Fruit fly (Drosophila melanogaster) whole organism, embryonic: ENCODE measurements around the gene Zn72D.

Experiments used
- Awh ChIP-seq: fragments of 200-800 bp; sonication (Bioruptor generic); IDR thresholded peaks from 2 replicates; pipeline ENCODE4, ENCODE4 v1.3.6; 2022; ENCODE audit warnings: missing biosample characterization, missing genetic modification characterization
- CG10321 ChIP-seq: fragments of 200-800 bp; sonication (Bioruptor generic); IDR thresholded peaks from 2 replicates; pipeline ENCODE4 v1.3.6; 2022; ENCODE audit warnings: missing biosample characterization, missing genetic modification characterization
- CG11696 ChIP-seq: fragments of 200-800 bp; sonication (Bioruptor generic); IDR thresholded peaks from 2 replicates; pipeline ENCODE4 v1.3.6; 2022; ENCODE audit warnings: missing biosample characterization, missing genetic modification characterization
- CG12071 ChIP-seq: fragments of 200-800 bp; sonication (Bioruptor generic); optimal IDR thresholded peaks from 3 replicates; lab custom pipeline; 2018; ENCODE audit warnings: missing biosample characterization, mild to moderate bottlenecking, missing genetic modification characterization
- CG12104 ChIP-seq: fragments of 200-800 bp; sonication (Bioruptor generic); optimal IDR thresholded peaks from 3 replicates; lab custom pipeline; 2016; ENCODE audit warnings: missing biosample characterization, missing genetic modification characterization
- CG1233 ChIP-seq: fragments of 200-800 bp; sonication (Bioruptor generic); optimal IDR thresholded peaks from 4 replicates; lab custom pipeline; 2018; ENCODE audit warnings: missing biosample characterization, mild to moderate bottlenecking, missing genetic modification characterization
- CG12769 ChIP-seq: fragments of 200-800 bp; sonication (Bioruptor generic); optimal IDR thresholded peaks from 2 replicates; lab custom pipeline; 2019; ENCODE audit warnings: missing biosample characterization, mild to moderate bottlenecking, missing genetic modification characterization, moderate library complexity
- CG1602 ChIP-seq: fragments of 200-800 bp; sonication (Bioruptor generic); optimal IDR thresholded peaks from 3 replicates; lab custom pipeline; 2016; ENCODE audit warnings: missing biosample characterization, missing genetic modification characterization
- CG17186 ChIP-seq: fragments of 200-800 bp; sonication (Bioruptor generic); optimal IDR thresholded peaks from 3 replicates; lab custom pipeline; 2017; ENCODE audit warnings: missing biosample characterization, missing genetic modification reagents, missing genetic modification characterization
- CG18011 ChIP-seq: fragments of 200-800 bp; sonication (Bioruptor generic); optimal IDR thresholded peaks from 2 replicates; lab custom pipeline; 2017; ENCODE audit warnings: missing biosample characterization, missing genetic modification characterization, mild to moderate bottlenecking, moderate library complexity, missing genotype
- CG31224 ChIP-seq: fragments of 200-800 bp; sonication (Bioruptor generic); IDR thresholded peaks from 2 replicates; pipeline ENCODE4 v1.3.6; 2022; ENCODE audit warnings: missing biosample characterization, missing genetic modification characterization
- CG4730 ChIP-seq: fragments of 200-800 bp; sonication (Bioruptor generic); IDR thresholded peaks from 2 replicates; pipeline ENCODE4 v1.3.6; 2022; ENCODE audit warnings: missing biosample characterization, missing genetic modification characterization
- CG5245 ChIP-seq: fragments of 200-800 bp; sonication (Bioruptor generic); optimal IDR thresholded peaks from 3 replicates; lab custom pipeline; 2016; ENCODE audit warnings: missing biosample characterization, missing genetic modification characterization
- CG7372 ChIP-seq: fragments of 200-800 bp; sonication (Bioruptor generic); IDR thresholded peaks from 2 replicates; pipeline ENCODE4 v1.3.6; 2022; ENCODE audit warnings: missing biosample characterization, missing genetic modification characterization
- D ChIP-seq, 2 experiments: fragments of 200-800 bp in 1 of 2; fragments of >200 bp in 1 of 2; sonication (Bioruptor generic) in 1 of 2; optimal IDR thresholded peaks; 2 replicates in 1 of 2; 3 replicates in 1 of 2; lab custom pipeline; 2017; ENCODE audit warnings: mild to moderate bottlenecking in 1 of 2, missing biosample characterization in 1 of 2, missing genetic modification characterization in 1 of 2, missing genetic modification reagents in 1 of 2
- E2f2 ChIP-seq: fragments of 200-800 bp; sonication (Bioruptor generic); IDR thresholded peaks from 2 replicates; pipeline ENCODE4 v1.3.6; 2022; ENCODE audit warnings: missing biosample characterization, missing genetic modification characterization
- GATAe ChIP-seq: fragments of 200-800 bp; sonication (Bioruptor generic); conservative IDR thresholded peaks from 2 replicates; pipeline ENCODE4 v1.3.6; 2022; ENCODE audit warnings: missing biosample characterization, missing genetic modification characterization
- HmgD ChIP-seq: fragments of 200-800 bp; sonication (Bioruptor generic); optimal IDR thresholded peaks from 3 replicates; lab custom pipeline; 2016; ENCODE audit warnings: missing biosample characterization, missing genetic modification characterization
- Med ChIP-seq: fragments of 200-800 bp; sonication (Bioruptor generic); peaks from one replicate; lab custom pipeline; 2016; ENCODE audit warnings: missing biosample characterization, missing genetic modification characterization, mild to moderate bottlenecking, inconsistent platforms, moderate library complexity
- NFAT ChIP-seq: fragments of 200-800 bp; sonication (Bioruptor generic); IDR thresholded peaks from 2 replicates; pipeline ENCODE4 v1.3.6; 2022; ENCODE audit warnings: missing biosample characterization, missing genetic modification characterization
- Nf-YA ChIP-seq: fragments of 200-800 bp; sonication (Bioruptor generic); IDR thresholded peaks from 2 replicates; pipeline ENCODE4 v1.3.6; 2022; ENCODE audit warnings: missing biosample characterization, missing genetic modification characterization
- Pdp1 ChIP-seq, 2 experiments: fragments of 200-800 bp; sonication (Bioruptor generic); optimal IDR thresholded peaks; 3 replicates each; lab custom pipeline; 2016; ENCODE audit warnings: missing biosample characterization in 2 of 2, missing genetic modification characterization in 2 of 2, mild to moderate bottlenecking in 1 of 2, moderate library complexity in 1 of 2
- Rfx ChIP-seq: fragments of 200-800 bp; sonication (Bioruptor generic); IDR thresholded peaks from 2 replicates; pipeline ENCODE4 v1.3.6; 2022; ENCODE audit warnings: missing biosample characterization, missing genetic modification characterization
- Side ChIP-seq: fragments of 200-800 bp; sonication (Bioruptor generic); optimal IDR thresholded peaks from 2 replicates; lab custom pipeline; 2016; ENCODE audit warnings: missing biosample characterization, missing genetic modification characterization
- Trl ChIP-seq, 3 experiments: fragments of >200 bp in 2 of 3; fragments of 200-800 bp in 1 of 3; sonication (Bioruptor generic) in 1 of 3; optimal IDR thresholded peaks; 2 replicates in 1 of 3; 3 replicates in 2 of 3; lab custom pipeline; 2016 to 2017; ENCODE audit warnings: missing biosample characterization in 1 of 3, missing genetic modification characterization in 1 of 3
- Xrp1 ChIP-seq: fragments of 200-800 bp; sonication (Bioruptor generic); IDR thresholded peaks from 2 replicates; pipeline ENCODE4 v1.3.6; 2022; ENCODE audit warnings: missing biosample characterization, missing genetic modification characterization
- crol ChIP-seq: fragments of 200-800 bp; sonication (Bioruptor generic); IDR thresholded peaks from 2 replicates; pipeline ENCODE4 v1.3.6; 2022; ENCODE audit warnings: missing biosample characterization, missing genetic modification characterization
- dan ChIP-seq: fragments of 200-800 bp; sonication (Bioruptor generic); IDR thresholded peaks from 2 replicates; pipeline ENCODE4 v1.3.6; 2022; ENCODE audit warnings: missing biosample characterization, missing genetic modification characterization
- eve ChIP-seq, 2 experiments: fragments of >200 bp; optimal IDR thresholded peaks; 2 replicates each; lab custom pipeline; 2017; ENCODE audit warnings: missing biosample characterization in 2 of 2, missing genetic modification characterization in 2 of 2
- ftz-f1 ChIP-seq: fragments of 200-800 bp; sonication (Bioruptor generic); optimal IDR thresholded peaks from 2 replicates; lab custom pipeline; 2016; ENCODE audit warnings: missing biosample characterization, missing genetic modification characterization
- hkb ChIP-seq, 2 experiments: fragments of 200-800 bp in 1 of 2; fragments of >200 bp in 1 of 2; sonication (Bioruptor generic) in 1 of 2; IDR thresholded peaks in 1 of 2; optimal IDR thresholded peaks in 1 of 2; 2 replicates each; pipeline versions ENCODE4 v1.3.6 to Lab custom; 2017 to 2022; ENCODE audit warnings: missing biosample characterization in 1 of 2, missing genetic modification characterization in 1 of 2
- mirr ChIP-seq: fragments of 200-800 bp; sonication (Bioruptor generic); optimal IDR thresholded peaks from 3 replicates; lab custom pipeline; 2018; ENCODE audit warnings: missing biosample characterization, mild to moderate bottlenecking, missing genetic modification characterization
- onecut ChIP-seq: fragments of 200-800 bp; sonication (Bioruptor generic); IDR thresholded peaks from 2 replicates; pipeline ENCODE4 v1.3.6; 2022; ENCODE audit warnings: missing biosample characterization, missing genetic modification characterization
- pan ChIP-seq, 4 experiments: fragments of >200 bp in 3 of 4; fragments of 200-800 bp in 1 of 4; sonication (Bioruptor generic) in 1 of 4; optimal IDR thresholded peaks in 3 of 4; IDR thresholded peaks in 1 of 4; 2 replicates each; pipeline versions ENCODE4 v1.3.6 to Lab custom; 2017 to 2022; ENCODE audit warnings: missing biosample characterization in 2 of 4, missing genetic modification characterization in 2 of 4, mixed read lengths in 1 of 4
- ranshi ChIP-seq: fragments of 200-800 bp; sonication (Bioruptor generic); IDR thresholded peaks from 2 replicates; pipeline ENCODE4 v1.3.6; 2022; ENCODE audit warnings: missing biosample characterization, missing genetic modification characterization
- sens ChIP-seq: fragments of 200-800 bp; sonication (Bioruptor generic); peaks from one replicate; lab custom pipeline; 2016; ENCODE audit warnings: missing biosample characterization, missing genetic modification characterization
- trh ChIP-seq: fragments of 200-800 bp; sonication (Bioruptor generic); optimal IDR thresholded peaks from 2 replicates; lab custom pipeline; 2016; ENCODE audit warnings: missing biosample characterization, missing genetic modification characterization

Zn72D gene

DNA sequence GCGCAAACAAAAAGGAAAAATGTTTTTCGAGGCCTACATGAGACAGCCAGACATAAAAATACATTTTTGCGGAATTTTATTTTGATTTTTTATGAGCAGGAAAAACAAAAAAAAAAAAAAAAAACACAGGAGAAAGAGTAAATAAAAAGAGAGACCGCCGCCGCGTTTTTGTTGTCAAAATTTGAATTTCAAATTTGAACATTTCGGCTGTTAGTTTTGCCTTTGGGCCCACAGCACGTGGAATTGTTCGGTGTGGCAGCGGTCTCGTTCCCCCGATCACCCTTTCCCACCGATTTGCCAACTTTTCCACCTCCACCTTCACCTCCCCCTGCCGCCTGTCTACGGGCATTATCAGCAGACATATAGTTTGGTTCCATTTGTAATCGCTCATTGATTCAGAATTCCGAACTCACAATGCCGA, 44.4 kb upstream of the Zn72D start (continued):
- TF ChIP-seq CG11696 (no peak), HmgD (GFP tag; lab: Kevin White, UChicago) (no peak), Nf-YA (GFP tag; lab: Robert Waterston, UW) (no peak), CG5245 (GFP tag; lab: Kevin White, UChicago) (no peak), Xrp1 (GFP tag; lab: Robert Waterston, UW) (no peak), mirr (GFP tag; lab: Kevin White, UChicago) (peak; percentile 76), D (optimal IDR thresholded peaks at IDR 0.05; lab: Kevin White, UChicago) (no peak), D (GFP tag; optimal IDR thresholded peaks at IDR 0.05; lab: Kevin White, UChicago) (no peak), E2f2 (GFP tag; lab: Robert Waterston, UW) (0 out of 2 replicates have a peak, but pooled peaks have one; percentile 17), dan (GFP tag; lab: Robert Waterston, UW) (no peak), crol (GFP tag; lab: Robert Waterston, UW) (peak; percentile 97), CG12104 (no peak), CG12071 (GFP tag; lab: Kevin White, UChicago) (no peak), ftz-f1 (peak; percentile 58), Awh (GFP tag; lab: Robert Waterston, UW) (no peak), CG1602 (no peak), trh (GFP tag; lab: Kevin White, UChicago) (no peak), Side (GFP tag; lab: Kevin White, UChicago) (no peak), CG10321 (GFP tag; lab: Robert Waterston, UW) (no peak), CG1233 (GFP tag; lab: Kevin White, UChicago) (no peak), CG18011 (GFP tag; lab: Kevin White, UChicago) (no peak), CG12769 (tag; lab: Kevin White, UChicago) (peak; percentile 49), NFAT (peak; percentile 74), CG31224 (GFP tag; lab: Robert Waterston, UW) (no peak), CG4730 (GFP tag; lab: Robert Waterston, UW) (no peak), Rfx (GFP tag; lab: Robert Waterston, UW) (no peak), GATAe (peak; percentile 60; the same call in 1 of the 2 replicates), Med (GFP tag; lab: Kevin White, UChicago) (peak; percentile 93), CG17186 (GFP tag; lab: Kevin White, UChicago) (no peak), sens (GFP tag; lab: Kevin White, UChicago) (no peak)
- TF ChIP-seq, all 482 proteins: peak for 25

DNA sequence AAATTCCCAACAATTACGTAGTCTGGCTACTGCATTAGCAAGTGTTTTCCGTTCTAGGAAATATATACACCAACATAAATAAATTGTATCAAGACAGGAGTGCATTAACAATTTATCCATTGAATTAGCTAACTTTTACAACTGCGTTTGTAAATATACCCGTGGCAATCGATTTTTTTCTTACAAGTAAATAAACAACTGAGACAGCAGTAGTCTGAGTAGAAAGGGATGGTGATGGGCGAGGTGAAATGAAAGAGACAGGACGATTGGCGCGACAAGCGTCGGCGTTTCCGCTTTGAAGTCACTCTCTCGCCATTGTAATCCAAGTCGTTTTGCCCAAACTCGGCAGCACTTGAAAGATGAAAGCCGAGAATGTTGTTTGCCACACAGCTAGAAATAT, 43.1 kb upstream of the Zn72D start:
- peak; percentile 40 for TF ChIP-seq Med (GFP tag; lab: Kevin White, UChicago)
- no peak for TF ChIP-seq pan (optimal IDR thresholded peaks at IDR 0.05; lab: Kevin White, UChicago)
- TF ChIP-seq pan (GFP tag; optimal IDR thresholded peaks at IDR 0.05 in 1 of 2, IDR thresholded peaks at IDR 0.05 in 1 of 2): peak in 1 of 2 experiments; percentile 62
- no peak for TF ChIP-seq hkb (optimal IDR thresholded peaks at IDR 0.05; lab: Kevin White, UChicago)
- no peak for TF ChIP-seq hkb (GFP tag; IDR thresholded peaks at IDR 0.05; lab: Robert Waterston, UW)
- peak; percentile 52; the same call in 1 of the 2 replicates for TF ChIP-seq CG10321 (GFP tag; lab: Robert Waterston, UW)
- peak; percentile 56 for TF ChIP-seq onecut
- no peak for TF ChIP-seq ranshi (GFP tag; lab: Robert Waterston, UW)
- TF ChIP-seq, all 482 proteins: peak for 4

- TF ChIP-seq eve (GFP tag; optimal IDR thresholded peaks at IDR 0.05; lab: Kevin White, UChicago) (peak in 1 of 2 experiments; percentile 55), Trl (optimal IDR thresholded peaks at IDR 0.05; lab: Kevin White, UChicago) (no peak), Trl (GFP tag; optimal IDR thresholded peaks at IDR 0.05; lab: Kevin White, UChicago) (no peak), Pdp1 (GFP tag; optimal IDR thresholded peaks at IDR 0.05; lab: Kevin White, UChicago) (peak in 1 of 2 experiments; percentile 1), CG7372 (GFP tag; lab: Robert Waterston, UW) (peak; percentile 74; the same call in 1 of the 2 replicates)
Measured at dm6 chr3L:16153650-16154049, 41.2 kb upstream of the Zn72D start.
